Worm (Caenorhabditis elegans) whole organism, dauer: ENCODE results near the gene F10E7.11.

Experiments used
- unc-62 ChIP-seq: sonication (generic microtip); optimal IDR thresholded peaks from 2 replicates; lab custom pipeline; 2017; ENCODE audit warnings: missing biosample characterization, missing genetic modification reagents, missing genetic modification characterization

F10E7.11 gene

ce11 chrII:7131871-7132693 lies 9.4 kb upstream of the F10E7.11 start, which contains the start of the genes T07F8.4 and gld-3:
TSS of gene T07F8.4 (minus strand) at chrII:7132032.
TSS of gene gld-3 (plus strand) at chrII:7132643.
- no peak for TF ChIP-seq unc-62

ce11 chrII:7126457-7126856 lies 3.8 kb upstream of the F10E7.11 start, which contains the start of gene F10E7.1:
TSS of gene F10E7.1 (plus strand) at chrII:7126757.
- no peak for TF ChIP-seq unc-62

ce11 chrII:7121762-7122292 lies 865 bp downstream of the F10E7.11 start, which contains the start of gene F10E7.2:
TSS of gene F10E7.2 (plus strand) at chrII:7122242.
- no peak for TF ChIP-seq unc-62

ce11 chrII:7119525-7119924 lies 3.2 kb downstream of the F10E7.11 start:
- TF ChIP-seq unc-62 = no peak

- TF ChIP-seq unc-62 = no peak
Measured at ce11 chrII:7116350-7116749, 6.3 kb downstream of the F10E7.11 start, which contains the start of gene spon-1. TSS of gene spon-1 (plus strand) at chrII:7116557.

- TF ChIP-seq unc-62 = no peak
Measured at ce11 chrII:7115638-7116037, 7.1 kb downstream of the F10E7.11 start, which contains the start of gene cutl-5. TSS of gene cutl-5 (minus strand) at chrII:7115906.

- TF ChIP-seq unc-62 = no peak
Measured at ce11 chrII:7112780-7113179, 9.9 kb downstream of the F10E7.11 start, which contains the start of gene F10E7.6. TSS of gene F10E7.6 (plus strand) at chrII:7113080.

ce11 chrII:7111657-7112049 lies 11.0 kb downstream of the F10E7.11 start, which contains the start of gene F10E7.5:
TSS of gene F10E7.5 (plus strand) at chrII:7111978.
- no peak for TF ChIP-seq unc-62

ce11 chrII:7111012-7111656 lies 11.6 kb downstream of the F10E7.11 start:
- TF ChIP-seq unc-62 = no peak

- TF ChIP-seq unc-62 = no peak
Measured at ce11 chrII:7109956-7110355, 12.7 kb downstream of the F10E7.11 start, which contains the start of gene F10E7.9. TSS of gene F10E7.9 (minus strand) at chrII:7110056.

ce11 chrII:7106313-7106712 lies 16.4 kb downstream of the F10E7.11 start:
- TF ChIP-seq unc-62 = no peak

- TF ChIP-seq unc-62 = no peak
Measured at ce11 chrII:7104794-7105613, 17.7 kb downstream of the F10E7.11 start, which contains the start of the genes farl-11 and rpl-33. TSS of gene farl-11 (minus strand) at chrII:7105035. TSS of gene rpl-33 (plus strand) at chrII:7105563.

- no peak for TF ChIP-seq unc-62
Measured at ce11 chrII:7103111-7103510, 19.6 kb downstream of the F10E7.11 start.

ce11 chrII:7102288-7102687 lies 20.4 kb downstream of the F10E7.11 start:
- no peak for TF ChIP-seq unc-62

- no peak for TF ChIP-seq unc-62
Measured at ce11 chrII:7100838-7101237, 21.9 kb downstream of the F10E7.11 start, which contains the start of gene mmaa-1. TSS of gene mmaa-1 (minus strand) at chrII:7101165.

- no peak for TF ChIP-seq unc-62
Measured at ce11 chrII:7099231-7099630, 23.5 kb downstream of the F10E7.11 start.
